Fruit fly (Drosophila melanogaster): Measurements from ENCODE around the gene Cpr65Ax2.
A peak's percentile ranks its signal among the peaks of the same experiment; 100 is the strongest.
"Not testable (repeated sequence)": the region's sequence is repeated elsewhere in the genome, so short reads cannot be mapped to it uniquely, and the experiment has no call there.

The Cpr65Ax2 gene

dm6 chr3L:6150757-6151354, at the start of gene Cpr65Ax2, which contains the start of gene Lcp65Aa:
TSS of gene Cpr65Ax2 (minus strand) at chr3L:6150857.
TSS of gene Lcp65Aa (plus strand) at chr3L:6151304.
- TF ChIP-seq CG8478, CTCF (optimal IDR thresholded peaks at IDR 0.05): not testable (repeated sequence)

DNA sequence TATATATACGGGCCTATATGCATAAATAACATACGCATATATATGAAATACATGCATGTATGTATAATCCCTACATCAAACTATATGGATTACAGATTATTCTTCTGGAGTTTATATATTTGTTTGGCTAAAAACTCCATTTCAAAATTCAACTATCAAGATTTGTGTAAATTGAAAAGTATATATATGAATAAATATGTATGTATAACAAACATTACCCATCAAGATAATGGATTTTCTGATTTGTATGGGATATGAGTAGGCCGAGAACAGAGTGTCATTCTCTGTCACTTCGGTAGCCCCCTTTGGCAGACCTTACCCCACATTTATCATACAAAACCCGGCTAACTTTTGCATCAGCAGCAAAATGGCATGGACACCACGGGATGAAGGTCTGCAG, 49.5 kb upstream of the Cpr65Ax2 start, which contains the start of gene CG8219:
TSS of gene CG8219 (plus strand) at position 301 of the 400 bp plus-strand sequence.
- no peak for TF ChIP-seq CG8478 (optimal IDR thresholded peaks at IDR 0.05)
- TF ChIP-seq CTCF (optimal IDR thresholded peaks at IDR 0.05) = no peak

DNA sequence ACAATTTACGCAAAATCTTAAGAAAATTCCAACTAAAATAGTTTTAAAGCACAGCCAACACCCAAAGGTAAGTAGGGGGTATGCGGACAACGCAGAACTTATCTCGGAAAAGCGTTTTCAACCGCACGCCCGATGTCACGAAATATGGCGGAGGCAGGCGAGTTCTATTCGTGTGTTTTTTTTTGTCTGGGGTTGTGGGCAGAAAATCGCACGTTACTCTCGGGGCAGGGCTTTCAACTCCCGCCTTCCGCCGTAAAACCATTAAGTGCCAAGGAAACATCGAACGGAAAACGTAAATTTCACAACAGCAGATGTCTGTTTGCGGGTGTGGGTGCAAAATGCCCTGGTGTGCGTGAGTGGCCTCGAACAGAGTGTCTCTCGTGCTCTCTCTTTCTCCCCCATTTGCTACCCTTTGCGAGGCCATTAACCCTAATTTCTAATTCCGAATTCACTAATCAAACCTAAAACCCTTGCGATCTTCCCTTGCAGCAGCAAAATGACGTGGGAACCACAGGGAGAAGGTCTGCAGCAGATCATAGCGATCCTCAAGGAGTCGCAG, 43.0 kb upstream of the Cpr65Ax2 start:
- no peak for TF ChIP-seq CG8478 (optimal IDR thresholded peaks at IDR 0.05)

DNA sequence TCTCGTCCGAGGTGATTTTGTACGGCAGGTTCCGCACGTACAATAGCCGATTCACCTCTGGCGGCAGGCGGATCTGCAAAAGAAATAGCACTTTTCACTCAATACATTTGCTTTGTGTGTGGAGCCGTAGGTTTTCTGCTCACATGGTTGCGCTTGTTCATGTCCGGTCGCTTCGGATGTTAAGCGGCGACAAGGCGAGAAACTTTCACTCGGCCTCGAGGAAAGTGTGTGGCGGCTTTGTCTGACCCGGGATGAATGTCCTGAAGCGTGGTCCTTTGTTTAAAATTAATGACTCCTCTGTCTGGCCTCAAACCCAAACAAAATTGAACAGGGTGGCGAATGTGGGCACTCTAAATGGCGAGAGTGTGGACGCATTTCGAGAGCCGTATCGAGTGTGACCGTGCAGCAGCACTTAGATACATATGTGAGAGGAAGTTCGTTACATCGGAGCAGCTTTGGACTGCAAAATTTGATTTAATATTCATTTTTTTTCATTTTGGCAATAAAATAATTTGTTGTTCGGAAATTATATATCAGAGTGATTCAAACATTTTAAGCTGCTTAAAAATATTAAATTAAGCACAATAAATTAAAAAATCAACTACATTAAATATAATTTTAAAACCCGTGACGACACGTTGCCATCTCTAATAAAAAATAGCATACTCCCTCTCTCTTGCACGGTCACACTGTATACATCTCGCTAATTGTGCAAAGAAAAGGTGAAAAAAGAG, 42.3 kb upstream of the Cpr65Ax2 start, which contains the start of the genes Sf3b6 and Tnpo:
TSS of gene Sf3b6 (minus strand) at position 358 of the 734 bp plus-strand sequence.
TSS of gene Tnpo (plus strand) at position 659 of the 734 bp plus-strand sequence.
- TF ChIP-seq CG8478 (optimal IDR thresholded peaks at IDR 0.05) (no peak), CTCF (optimal IDR thresholded peaks at IDR 0.05) (peak in 1 of 2 experiments; percentile 4)

dm6 chr3L:6188995-6189927, 38.6 kb upstream of the Cpr65Ax2 start, which contains the start of the genes D19A and CG7386:
TSS of gene D19A (minus strand) at chr3L:6189123.
TSS of gene CG7386 (plus strand) at chr3L:6189745.
- TF ChIP-seq CTCF (optimal IDR thresholded peaks at IDR 0.05) (no peak), CG8478 (optimal IDR thresholded peaks at IDR 0.05) (no peak)

DNA sequence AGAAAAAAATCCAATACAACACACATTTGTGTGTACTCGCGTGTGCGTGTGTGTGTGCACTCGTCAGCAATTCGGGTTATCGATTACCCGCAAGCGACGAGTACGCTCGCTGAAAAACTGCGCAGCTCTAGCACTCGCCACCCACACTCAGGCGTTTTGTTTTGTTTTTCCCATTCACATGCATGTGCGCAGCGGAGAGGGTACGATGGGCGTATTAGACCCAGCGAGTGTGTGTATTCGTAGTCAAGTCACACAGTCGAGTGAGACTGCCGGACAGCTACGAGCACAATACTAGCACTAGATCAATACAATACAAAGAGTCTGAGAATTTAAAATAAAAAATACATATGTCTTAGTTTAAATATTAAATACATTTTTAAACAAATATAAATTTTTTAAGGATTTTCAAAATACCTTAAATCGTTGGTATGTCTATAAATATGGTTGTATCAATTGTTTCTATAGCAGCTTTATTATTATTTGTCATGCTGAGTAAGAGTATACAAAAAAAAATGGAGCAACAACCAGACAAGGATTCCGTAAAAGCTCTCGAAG, 34.3 kb upstream of the Cpr65Ax2 start, which contains the start of the genes D19B and CG43293:
TSS of gene D19B (minus strand) at position 37 of the 555 bp plus-strand sequence.
TSS of gene CG43293 (plus strand) at position 306 of the 555 bp plus-strand sequence.
- TF ChIP-seq CG8478 (optimal IDR thresholded peaks at IDR 0.05) (no peak), CTCF (optimal IDR thresholded peaks at IDR 0.05) (peak; percentile 30 to 53)

dm6 chr3L:6181776-6182175, 31.1 kb upstream of the Cpr65Ax2 start, which contains the start of gene CG10274:
TSS of gene CG10274 (minus strand) at chr3L:6181829.
- TF ChIP-seq CTCF (optimal IDR thresholded peaks at IDR 0.05) (no peak), CG8478 (optimal IDR thresholded peaks at IDR 0.05) (no peak)

dm6 chr3L:6173826-6174255, 23.2 kb upstream of the Cpr65Ax2 start, which contains the start of the genes fmt and CG7376:
TSS of gene fmt (minus strand) at chr3L:6173880.
TSS of gene CG7376 (plus strand) at chr3L:6174248.
- TF ChIP-seq CG8478 (optimal IDR thresholded peaks at IDR 0.05) (no peak), CTCF (optimal IDR thresholded peaks at IDR 0.05) (no peak)

DNA sequence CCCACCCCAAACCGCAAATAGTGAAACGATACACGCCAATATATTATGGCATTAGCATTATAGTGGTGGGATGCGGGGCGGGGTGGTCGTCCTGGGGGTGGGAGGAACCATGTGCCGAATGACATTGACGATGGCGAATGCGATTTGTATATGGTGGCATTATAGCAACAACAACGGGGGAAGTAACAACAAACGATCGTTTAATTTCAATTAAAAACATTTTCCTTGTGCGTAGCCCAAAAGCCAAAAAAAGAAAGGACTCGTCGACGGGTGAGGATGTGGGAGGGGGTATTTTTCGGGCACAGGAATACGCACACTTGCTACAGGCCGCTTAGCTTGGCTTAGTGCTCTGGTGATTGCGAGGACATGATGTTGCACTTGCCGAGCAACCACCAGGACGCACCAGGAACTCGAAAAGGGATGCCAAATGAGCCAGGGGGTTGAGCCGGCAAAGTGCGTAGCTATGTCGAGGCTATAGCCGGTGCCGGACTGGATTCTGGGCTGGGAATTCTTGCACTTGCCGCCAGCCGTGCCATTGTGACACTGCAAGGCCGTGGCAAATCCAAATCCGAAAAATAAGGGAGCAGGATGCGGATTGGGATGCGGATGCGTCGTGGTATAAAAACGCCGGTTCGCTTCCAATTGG, 11.9 kb upstream of the Cpr65Ax2 start, which contains the start of gene Prdm13:
TSS of gene Prdm13 (plus strand) at position 645 of the 646 bp plus-strand sequence.
- no peak for TF ChIP-seq CG8478 (optimal IDR thresholded peaks at IDR 0.05)

- no peak for TF ChIP-seq CTCF (optimal IDR thresholded peaks at IDR 0.05)
- TF ChIP-seq CG8478 (optimal IDR thresholded peaks at IDR 0.05) = no peak
Measured at dm6 chr3L:6161997-6162396, 11.3 kb upstream of the Cpr65Ax2 start.

DNA sequence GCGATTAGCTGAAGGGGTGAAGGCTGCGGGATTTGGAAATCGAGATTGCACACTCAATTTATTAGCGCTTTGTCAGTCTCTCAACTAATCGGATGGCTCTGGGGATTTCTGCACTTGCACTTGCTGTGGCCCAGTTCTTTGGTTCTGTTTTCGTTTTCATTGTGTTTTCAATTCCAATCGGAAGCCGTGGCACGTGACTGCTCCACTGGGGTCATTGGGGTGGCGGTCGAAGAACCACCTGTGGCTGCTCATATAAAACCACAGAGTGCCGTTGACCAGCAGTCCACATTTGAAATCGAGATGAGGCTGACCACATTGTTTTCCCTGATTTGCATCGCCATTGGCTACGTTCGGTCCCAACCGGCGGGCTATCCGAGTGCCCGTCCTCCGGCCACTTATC, 9.9 kb upstream of the Cpr65Ax2 start, which contains the start of gene Cpr65Az:
TSS of gene Cpr65Az (plus strand) at position 301 of the 400 bp plus-strand sequence.
- TF ChIP-seq CTCF (optimal IDR thresholded peaks at IDR 0.05) (no peak), CG8478 (optimal IDR thresholded peaks at IDR 0.05) (no peak)

DNA sequence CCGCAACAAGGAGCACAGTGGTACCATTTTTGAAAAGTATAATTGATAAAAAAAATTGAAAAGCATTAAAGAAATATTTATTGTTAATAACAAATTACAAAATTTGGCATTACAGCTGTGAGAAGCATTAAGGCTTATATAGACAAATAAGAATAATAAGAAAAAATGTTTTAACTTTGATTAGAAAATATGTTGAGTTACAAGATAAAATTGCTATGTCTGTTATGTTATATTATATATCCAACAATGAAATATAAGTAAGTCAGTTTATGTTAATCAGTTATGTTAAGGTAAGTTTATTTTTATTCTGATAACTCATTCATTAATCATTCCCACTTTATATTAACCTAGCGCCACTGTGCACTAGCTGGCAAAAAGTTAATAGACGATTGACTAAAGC, 9.2 kb upstream of the Cpr65Ax2 start:
- TF ChIP-seq CG8478 (optimal IDR thresholded peaks at IDR 0.05) (no peak), CTCF (optimal IDR thresholded peaks at IDR 0.05) (no peak)

DNA sequence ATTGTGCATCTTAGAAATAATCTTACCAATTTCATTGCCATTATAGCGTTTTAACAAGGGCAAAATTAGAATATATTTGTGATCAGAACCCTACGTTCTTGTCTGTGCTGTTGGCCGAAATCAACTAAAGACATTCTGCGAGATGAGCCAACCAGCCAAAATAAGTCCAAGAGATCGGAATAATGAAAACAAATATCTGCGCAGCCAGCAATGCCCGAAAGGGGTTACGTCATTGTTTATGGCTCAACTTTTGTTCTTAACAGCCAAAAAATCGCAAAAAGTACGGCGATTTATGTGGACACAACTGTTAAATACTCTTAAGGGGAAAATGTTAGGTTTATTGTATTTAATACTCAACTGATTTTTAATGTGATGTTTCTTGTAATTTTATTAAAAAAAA, 7.9 kb upstream of the Cpr65Ax2 start, which contains the start of gene Cpr65Ay:
TSS of gene Cpr65Ay (minus strand) at position 101 of the 400 bp plus-strand sequence.
- TF ChIP-seq CTCF (optimal IDR thresholded peaks at IDR 0.05) (no peak), CG8478 (optimal IDR thresholded peaks at IDR 0.05) (no peak)

Data from S2 (cell line).